Fruit fly (Drosophila melanogaster) S2 (cell line): ENCODE results near the gene drn.

ENCODE experiments used
- CG8478 ChIP-seq: fragments of >200 bp; optimal IDR thresholded peaks from 2 replicates; lab custom pipeline; 2018
- CTCF ChIP-seq, 2 experiments: fragments of >200 bp; optimal IDR thresholded peaks; 2 replicates each; lab custom pipeline; 2018

DNA sequence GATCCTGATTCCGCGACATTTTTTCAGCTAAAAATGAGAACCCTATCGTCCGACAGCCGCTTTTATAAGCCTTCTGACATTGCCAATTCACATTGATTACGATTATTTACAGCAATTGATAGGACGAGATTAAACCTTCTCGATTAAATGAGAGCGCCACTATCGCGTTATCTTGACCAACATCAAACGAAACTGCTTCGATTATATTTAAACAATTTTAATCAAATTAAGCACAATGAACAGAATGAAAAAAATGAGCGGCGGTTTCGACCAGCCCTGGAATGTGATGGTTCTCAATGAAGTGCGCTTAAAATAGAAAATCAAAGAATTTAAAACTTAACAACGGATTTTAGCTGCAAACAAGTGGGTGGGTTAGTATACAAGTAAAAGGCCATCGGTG is 8.2 kb upstream of the drn start, which contains the start of gene CG16749:
- no peak for TF ChIP-seq CTCF (optimal IDR thresholded peaks at IDR 0.05; lab: Kevin White, UChicago)
- no peak for TF ChIP-seq CG8478 (lab: Kevin White, UChicago)
